Fruit fly (Drosophila melanogaster) ovary, adult (tissue): ENCODE results near the gene CG15373.

ENCODE experiments used
- CG17801 ChIP-seq: fragments of 200-800 bp; optimal IDR thresholded peaks from 2 replicates; lab custom pipeline; 2019; ENCODE audit warnings: missing biosample characterization, mild to moderate bottlenecking, missing genetic modification characterization, moderate library complexity; ENCODE audit not compliant: partially characterized antibody

Gene CG15373

dm6 chrX:18043691-18044090 is at the start of gene CG15373:
TSS of gene CG15373 (plus strand) at chrX:18043991.
- no peak for TF ChIP-seq CG17801 (GFP tag; lab: Kevin White, UChicago)

dm6 chrX:17995535-17995934 is 48.3 kb upstream of the CG15373 start:
- TF ChIP-seq CG17801 (GFP tag; lab: Kevin White, UChicago): no peak

dm6 chrX:18003772-18004569 is 39.8 kb upstream of the CG15373 start:
- no peak for TF ChIP-seq CG17801 (GFP tag; lab: Kevin White, UChicago)

dm6 chrX:18007506-18007905 is 36.3 kb upstream of the CG15373 start, which contains the start of gene CG12672:
TSS of gene CG12672 (minus strand) at chrX:18007606.
- no peak for TF ChIP-seq CG17801 (GFP tag; lab: Kevin White, UChicago)

dm6 chrX:18009438-18009837 is 34.4 kb upstream of the CG15373 start:
- TF ChIP-seq CG17801 (GFP tag; lab: Kevin White, UChicago): no peak

- TF ChIP-seq CG17801 (GFP tag; lab: Kevin White, UChicago): no peak
These were observed 29.2 kb upstream of the CG15373 start for dm6 chrX:18014601-18015000.

- no peak for TF ChIP-seq CG17801 (GFP tag; lab: Kevin White, UChicago)
These were observed 25.2 kb upstream of the CG15373 start for dm6 chrX:18018437-18019100.

- TF ChIP-seq CG17801 (GFP tag; lab: Kevin White, UChicago): no peak
These were observed 20.1 kb upstream of the CG15373 start, which contains the start of gene CG6867 for dm6 chrX:18023615-18024163. TSS of gene CG6867 (plus strand) at chrX:18023870.

dm6 chrX:18052135-18052534 is 8.3 kb downstream of the CG15373 start:
- TF ChIP-seq CG17801 (GFP tag; lab: Kevin White, UChicago): no peak

dm6 chrX:18057202-18057601 is 13.4 kb downstream of the CG15373 start:
- no peak for TF ChIP-seq CG17801 (GFP tag; lab: Kevin White, UChicago)

- no peak for TF ChIP-seq CG17801 (GFP tag; lab: Kevin White, UChicago)
These were observed 14.3 kb downstream of the CG15373 start for dm6 chrX:18058108-18058507.

- TF ChIP-seq CG17801 (GFP tag; lab: Kevin White, UChicago): no peak
These were observed 19.5 kb downstream of the CG15373 start, which contains the start of gene Sh for dm6 chrX:18063144-18063772. TSS of gene Sh (minus strand) at chrX:18063247.

dm6 chrX:18064183-18064582 is 20.4 kb downstream of the CG15373 start, which contains the start of gene Dhc16F:
TSS of gene Dhc16F (plus strand) at chrX:18064483.
- TF ChIP-seq CG17801 (GFP tag; lab: Kevin White, UChicago): no peak

- TF ChIP-seq CG17801 (GFP tag; lab: Kevin White, UChicago): no peak
These were observed 38.9 kb downstream of the CG15373 start for dm6 chrX:18082674-18083073.
